Fruit fly (Drosophila melanogaster) ovary, adult (tissue): ENCODE results near the gene Burs.
"Not testable (repeated sequence)": the region's sequence is repeated elsewhere in the genome, so short reads cannot be mapped to it uniquely, and the experiment has no call there.

ENCODE experiments used
- CG17801 ChIP-seq: fragments of 200-800 bp; optimal IDR thresholded peaks from 2 replicates; lab custom pipeline; 2019; ENCODE audit warnings: missing biosample characterization, mild to moderate bottlenecking, missing genetic modification characterization, moderate library complexity; ENCODE audit not compliant: partially characterized antibody

Gene Burs

DNA sequence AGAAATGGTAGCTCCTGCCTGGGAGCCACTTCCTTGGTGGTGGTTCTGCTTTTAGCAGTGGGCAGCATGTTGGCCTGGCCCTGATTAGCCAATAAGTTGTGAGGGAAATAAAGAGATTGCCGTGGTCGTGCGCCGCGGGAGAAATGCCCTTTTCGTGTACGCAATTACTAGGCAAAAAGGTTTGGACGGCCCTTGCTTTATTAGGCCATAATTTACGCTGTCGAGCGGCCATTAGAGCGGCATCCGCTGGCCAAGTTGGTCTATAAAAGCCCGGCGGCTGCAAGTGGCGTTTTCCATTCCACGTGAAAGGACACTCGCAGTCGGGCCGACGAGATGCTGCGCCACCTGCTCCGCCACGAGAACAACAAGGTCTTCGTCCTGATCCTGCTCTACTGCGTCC lies at the start of gene Burs:
Gene Burs, plus strand, starts transcription at position 301 of the 400 bp plus-strand sequence.
- no peak for TF ChIP-seq CG17801 (GFP tag; lab: Kevin White, UChicago)

DNA sequence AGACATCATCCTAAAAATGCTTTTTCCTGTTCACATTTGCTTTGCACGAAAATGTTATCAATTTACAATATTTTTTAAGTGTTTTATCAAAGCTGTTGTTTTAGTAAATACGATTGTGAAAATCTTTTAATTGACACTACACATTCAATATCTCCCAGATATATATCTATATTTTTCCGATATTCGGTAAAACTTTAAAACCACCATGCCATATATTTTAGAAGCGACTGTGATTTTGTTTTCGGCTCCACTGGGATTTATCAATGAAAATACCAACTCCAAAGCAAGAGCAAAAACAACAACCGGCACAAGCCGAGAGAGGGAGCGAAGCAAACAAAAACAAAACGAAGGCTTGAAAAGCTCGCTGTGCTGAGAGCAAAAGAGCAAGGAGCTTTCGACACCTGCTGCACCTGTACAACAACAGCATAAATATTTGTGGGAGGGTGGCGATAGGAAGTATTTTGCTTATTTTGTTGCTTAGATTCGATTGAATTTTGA lies 49.3 kb upstream of the Burs start:
- TF ChIP-seq CG17801 (GFP tag; lab: Kevin White, UChicago) = no peak

dm6 chr3R:21722457-21722856 lies 46.9 kb upstream of the Burs start:
- no peak for TF ChIP-seq CG17801 (GFP tag; lab: Kevin White, UChicago)

dm6 chr3R:21726593-21726992 lies 42.7 kb upstream of the Burs start:
- no peak for TF ChIP-seq CG17801 (GFP tag; lab: Kevin White, UChicago)

DNA sequence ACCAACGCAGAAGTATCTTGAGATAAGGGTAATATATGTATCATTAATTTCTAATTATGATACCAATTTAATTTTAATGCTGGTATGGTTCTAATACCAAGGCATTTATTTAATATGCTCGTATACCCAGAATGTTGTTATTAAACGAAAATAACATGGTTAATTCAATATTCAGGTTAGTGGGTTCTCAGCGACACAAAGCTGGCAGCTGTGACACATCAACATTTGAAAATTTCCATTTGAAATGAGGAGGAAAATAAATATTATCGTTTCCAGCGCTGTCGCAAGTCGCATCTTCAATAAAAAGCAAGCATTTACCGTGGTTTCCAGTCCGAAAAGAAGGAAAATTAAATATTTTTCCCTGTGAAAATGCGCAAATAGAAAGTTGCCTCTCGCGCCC lies 38.4 kb upstream of the Burs start:
- no peak for TF ChIP-seq CG17801 (GFP tag; lab: Kevin White, UChicago)

dm6 chr3R:21731682-21732081 lies 37.6 kb upstream of the Burs start:
- TF ChIP-seq CG17801 (GFP tag; lab: Kevin White, UChicago) = no peak

- TF ChIP-seq CG17801 (GFP tag; lab: Kevin White, UChicago) = no peak
Observed at dm6 chr3R:21732901-21733300, 36.4 kb upstream of the Burs start.

- TF ChIP-seq CG17801 (GFP tag; lab: Kevin White, UChicago) = not testable (repeated sequence)
Observed at dm6 chr3R:21736196-21736595, 33.1 kb upstream of the Burs start, which contains the start of gene Sfp93F. Sfp93F (minus strand) TSS chr3R:21736296.

DNA sequence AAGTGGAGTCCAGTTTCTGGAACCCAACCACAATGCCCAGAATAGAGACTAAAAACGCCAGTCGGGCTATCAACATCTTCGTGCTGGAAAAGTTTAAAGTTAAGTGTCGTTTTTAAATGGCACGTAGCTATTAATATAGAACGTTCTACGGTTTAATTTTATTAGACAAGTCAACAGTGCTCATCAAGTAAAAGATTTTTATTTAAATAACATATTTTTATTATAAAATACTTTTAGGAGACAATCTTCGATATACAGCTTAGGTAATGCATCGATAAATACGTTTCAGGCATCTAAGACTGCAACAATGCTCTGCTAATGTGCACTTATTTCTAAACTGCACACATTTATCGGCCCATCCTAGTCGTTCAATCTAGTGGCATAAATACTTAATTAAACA lies 32.6 kb upstream of the Burs start, which contains the start of gene CG42869:
Gene CG42869, minus strand, starts transcription at position 101 of the 400 bp plus-strand sequence.
- TF ChIP-seq CG17801 (GFP tag; lab: Kevin White, UChicago) = no peak

DNA sequence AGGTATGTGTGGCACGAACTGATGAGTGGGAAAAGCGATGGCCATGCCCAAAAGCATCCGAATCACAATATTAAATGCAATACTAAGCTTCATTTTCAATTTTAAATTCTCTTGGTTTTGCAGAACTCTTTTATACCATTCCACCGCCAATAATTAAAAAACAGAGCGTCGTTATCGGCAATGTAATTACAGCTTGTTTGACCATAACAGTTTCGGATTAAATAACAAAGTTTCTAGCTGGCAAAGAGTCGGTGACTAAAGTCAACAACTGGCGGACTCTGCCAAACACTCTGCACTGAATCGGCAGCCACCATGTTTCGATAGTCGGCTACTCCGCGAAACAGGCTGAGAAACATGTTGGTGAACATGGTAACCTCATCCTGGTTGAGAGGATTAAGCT lies 32.1 kb upstream of the Burs start, which contains the start of gene CG42870:
Gene CG42870, minus strand, starts transcription at position 101 of the 400 bp plus-strand sequence.
- no peak for TF ChIP-seq CG17801 (GFP tag; lab: Kevin White, UChicago)

dm6 chr3R:21739010-21739409 lies 30.3 kb upstream of the Burs start, which contains the start of gene CG34034:
CG34034 (minus strand) TSS chr3R:21739110.
- no peak for TF ChIP-seq CG17801 (GFP tag; lab: Kevin White, UChicago)

DNA sequence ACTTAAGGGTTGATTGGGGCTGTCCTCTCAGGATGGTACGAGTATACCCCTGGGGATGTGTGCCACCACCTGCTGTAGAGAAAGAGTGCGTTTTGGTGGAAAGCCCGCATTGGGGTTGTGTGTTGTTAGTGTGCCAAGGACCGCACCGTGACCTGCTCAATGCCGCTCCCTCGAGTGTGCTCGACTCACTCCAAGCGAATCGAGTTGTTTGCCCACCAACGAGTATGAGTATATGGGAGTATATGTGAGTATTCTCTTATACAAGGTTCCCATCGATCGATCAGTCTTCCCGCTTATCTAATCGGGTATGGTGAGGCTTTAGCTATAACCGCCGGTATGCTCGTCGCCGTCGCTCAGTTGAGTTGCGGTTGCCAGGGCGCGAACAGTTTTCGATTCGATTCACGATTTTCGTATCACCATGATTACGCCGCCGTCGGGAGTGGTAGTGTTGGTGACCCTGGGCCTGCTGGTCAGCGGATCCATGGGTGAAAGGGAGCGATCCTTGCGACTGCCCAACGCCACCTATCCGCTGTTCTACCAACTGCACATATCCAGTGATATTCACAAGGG lies 29.5 kb upstream of the Burs start, which contains the start of gene CG5849:
Gene CG5849, plus strand, starts transcription at position 356 of the 570 bp plus-strand sequence.
- TF ChIP-seq CG17801 (GFP tag; lab: Kevin White, UChicago) = no peak

dm6 chr3R:21740766-21741350 lies 28.5 kb upstream of the Burs start:
- TF ChIP-seq CG17801 (GFP tag; lab: Kevin White, UChicago) = no peak

- TF ChIP-seq CG17801 (GFP tag; lab: Kevin White, UChicago) = no peak
Observed at dm6 chr3R:21744988-21745387, 24.3 kb upstream of the Burs start, which contains the start of gene CG31343. CG31343 (plus strand) TSS chr3R:21745266.

dm6 chr3R:21745887-21746286 lies 23.4 kb upstream of the Burs start:
- TF ChIP-seq CG17801 (GFP tag; lab: Kevin White, UChicago) = no peak
